Worm (Caenorhabditis elegans) whole organism, L4 larva: ENCODE measurements around the gene gly-3.

ENCODE experiments used
- F26F4.8 ChIP-seq: fragments of 200-800 bp; sonication (Bioruptor generic); conservative IDR thresholded peaks from 2 replicates; pipeline ENCODE4 v1.3.6; 2022; ENCODE audit warnings: missing genetic modification characterization, missing compliant biosample characterization
- F49E8.2 ChIP-seq: sonication (generic microtip); optimal IDR thresholded peaks from 2 replicates; lab custom pipeline; 2016; ENCODE audit warnings: missing compliant biosample characterization, mild to moderate bottlenecking, missing genetic modification characterization, borderline replicate concordance
- T20F7.1 ChIP-seq: fragments of 200-800 bp; sonication (Bioruptor generic); optimal IDR thresholded peaks from 2 replicates; lab custom pipeline; 2018; ENCODE audit warnings: mild to moderate bottlenecking, missing genetic modification characterization, missing compliant biosample characterization
- Y48G9A.11 ChIP-seq: fragments of 200-800 bp; sonication (Bioruptor generic); IDR thresholded peaks from 2 replicates; pipeline ENCODE4 v1.3.6; 2022; ENCODE audit warnings: missing genetic modification reagents, missing genetic modification characterization, missing compliant biosample characterization
- Y5F2A.4 ChIP-seq: fragments of 200-800 bp; sonication (Bioruptor generic); optimal IDR thresholded peaks from 2 replicates; lab custom pipeline; 2018; ENCODE audit warnings: mild to moderate bottlenecking, missing genetic modification characterization, missing compliant biosample characterization
- Y75B8A.6 ChIP-seq: fragments of 200-800 bp; sonication (Bioruptor generic); IDR thresholded peaks from 2 replicates; pipeline ENCODE4 v1.3.6; 2022; ENCODE audit warnings: missing genetic modification reagents, missing genetic modification characterization, missing compliant biosample characterization
- arid-1 ChIP-seq: fragments of 200-800 bp; sonication (Bioruptor generic); conservative IDR thresholded peaks from 2 replicates; pipeline ENCODE4 v1.3.6; 2022; ENCODE audit warnings: missing genetic modification reagents, missing genetic modification characterization, missing compliant biosample characterization
- attf-4 ChIP-seq: sonication (generic microtip); optimal IDR thresholded peaks from 3 replicates; lab custom pipeline; 2017; ENCODE audit warnings: missing biosample characterization, missing genetic modification characterization
- ceh-28 ChIP-seq: fragments of 150-350 bp; optimal IDR thresholded peaks from 2 replicates; lab custom pipeline; 2014; ENCODE audit warnings: missing biosample characterization, missing genetic modification reagents, missing genetic modification characterization
- ceh-32 ChIP-seq: sonication (generic microtip); optimal IDR thresholded peaks from 2 replicates; lab custom pipeline; 2016; ENCODE audit warnings: mild to moderate bottlenecking, missing genetic modification characterization, missing compliant biosample characterization; ENCODE audit not compliant: poor library complexity
- ceh-82 ChIP-seq: sonication (generic microtip); optimal IDR thresholded peaks from 2 replicates; lab custom pipeline; 2017; ENCODE audit warnings: missing biosample characterization, missing genetic modification characterization
- daf-12 ChIP-seq: fragments of 150-350 bp; optimal IDR thresholded peaks from 2 replicates; lab custom pipeline; 2014; ENCODE audit warnings: missing biosample characterization, missing genetic modification reagents, missing genetic modification characterization
- daf-8 ChIP-seq: fragments of 200-800 bp; sonication (Bioruptor generic); IDR thresholded peaks from 2 replicates; pipeline ENCODE4 v1.3.6; 2022; ENCODE audit warnings: missing genetic modification characterization, missing compliant biosample characterization
- dmd-8 ChIP-seq: fragments of 200-800 bp; sonication (Bioruptor generic); IDR thresholded peaks from 2 replicates; pipeline ENCODE4 v1.3.6; 2022; ENCODE audit warnings: missing genetic modification characterization, missing compliant biosample characterization
- dmd-9 ChIP-seq: fragments of 200-800 bp; sonication (Bioruptor generic); IDR thresholded peaks from 2 replicates; pipeline ENCODE4 v1.3.6; 2022; ENCODE audit warnings: missing genetic modification reagents, missing genetic modification characterization, missing compliant biosample characterization
- dpl-1 ChIP-seq: fragments of 150-350 bp; optimal IDR thresholded peaks from 2 replicates; lab custom pipeline; 2014; ENCODE audit warnings: missing biosample characterization, missing genetic modification reagents, missing genetic modification characterization
- duxl-1 ChIP-seq: sonication (generic microtip); optimal IDR thresholded peaks from 2 replicates; lab custom pipeline; 2016; ENCODE audit warnings: mild to moderate bottlenecking, missing genetic modification characterization, moderate library complexity, missing compliant biosample characterization; ENCODE audit not compliant: poor library complexity
- dve-1 ChIP-seq: sonication (generic microtip); optimal IDR thresholded peaks from 2 replicates; lab custom pipeline; 2017; ENCODE audit warnings: antibody characterized with exemption, mild to moderate bottlenecking, missing genetic modification characterization, missing compliant biosample characterization; ENCODE audit not compliant: insufficient read depth
- fos-1 ChIP-seq: fragments of 150-350 bp; optimal IDR thresholded peaks from 2 replicates; lab custom pipeline; 2014; ENCODE audit warnings: missing biosample characterization, missing genetic modification characterization
- gei-8 ChIP-seq: fragments of 200-800 bp; sonication (Bioruptor generic); optimal IDR thresholded peaks from 2 replicates; lab custom pipeline; 2018; ENCODE audit warnings: mild to moderate bottlenecking, missing genetic modification characterization, missing compliant biosample characterization
- hlh-11 ChIP-seq: fragments of 200-800 bp; sonication (Bioruptor generic); optimal IDR thresholded peaks from 2 replicates; lab custom pipeline; 2018; ENCODE audit warnings: mild to moderate bottlenecking, missing genetic modification characterization, missing compliant biosample characterization
- hlh-30 ChIP-seq: sonication (generic microtip); optimal IDR thresholded peaks from 2 replicates; lab custom pipeline; 2017; ENCODE audit warnings: antibody characterized with exemption, mild to moderate bottlenecking, missing genetic modification characterization, missing compliant biosample characterization; ENCODE audit not compliant: insufficient read depth
- hmg-1.1 ChIP-seq: fragments of 200-800 bp; sonication (Bioruptor generic); IDR thresholded peaks from 2 replicates; pipeline ENCODE4 v1.3.6; 2022; ENCODE audit warnings: missing genetic modification reagents, missing genetic modification characterization, missing compliant biosample characterization
- jun-1 ChIP-seq: fragments of 150-350 bp; optimal IDR thresholded peaks from 2 replicates; lab custom pipeline; 2014; ENCODE audit warnings: missing biosample characterization, missing genetic modification reagents, missing genetic modification characterization
- lin-38 ChIP-seq: fragments of 200-800 bp; sonication (Bioruptor generic); IDR thresholded peaks from 2 replicates; pipeline ENCODE4 v1.3.6; 2022; ENCODE audit warnings: missing genetic modification reagents, missing genetic modification characterization, missing compliant biosample characterization
- lir-3 ChIP-seq: sonication (generic microtip); optimal IDR thresholded peaks from 2 replicates; lab custom pipeline; 2016; ENCODE audit warnings: mild to moderate bottlenecking, missing genetic modification characterization, missing compliant biosample characterization
- lsy-2 ChIP-seq, 2 experiments: fragments of 150-350 bp in 1 of 2; sonication (generic microtip) in 1 of 2; optimal IDR thresholded peaks; 2 replicates each; lab custom pipeline; 2014 to 2017; ENCODE audit warnings: missing biosample characterization in 2 of 2, missing genetic modification characterization in 2 of 2
- madf-9 ChIP-seq: fragments of 200-800 bp; sonication (Bioruptor generic); conservative IDR thresholded peaks from 2 replicates; pipeline ENCODE4 v1.3.6; 2022; ENCODE audit warnings: missing genetic modification reagents, missing genetic modification characterization, missing compliant biosample characterization
- mep-1 ChIP-seq: fragments of 150-350 bp; sonication (generic microtip); optimal IDR thresholded peaks from 3 replicates; lab custom pipeline; 2014; ENCODE audit warnings: missing biosample characterization, missing genetic modification characterization
- mxl-2 ChIP-seq: fragments of 200-800 bp; sonication (Bioruptor generic); conservative IDR thresholded peaks from 2 replicates; pipeline ENCODE4 v1.3.6; 2022; ENCODE audit warnings: missing genetic modification reagents, missing genetic modification characterization, missing compliant biosample characterization
- mxl-3 ChIP-seq: fragments of 200-800 bp; sonication (Bioruptor generic); optimal IDR thresholded peaks from 2 replicates; lab custom pipeline; 2018; ENCODE audit warnings: mild to moderate bottlenecking, missing genetic modification characterization, missing compliant biosample characterization
- nhr-102 ChIP-seq: sonication (generic microtip); optimal IDR thresholded peaks from 2 replicates; lab custom pipeline; 2016; ENCODE audit warnings: mild to moderate bottlenecking, missing genetic modification characterization, moderate library complexity, missing compliant biosample characterization
- nhr-11 ChIP-seq: fragments of 150-350 bp; optimal IDR thresholded peaks from 2 replicates; lab custom pipeline; 2014; ENCODE audit warnings: missing biosample characterization, missing genetic modification characterization
- nhr-25 ChIP-seq: sonication (generic microtip); optimal IDR thresholded peaks from 2 replicates; lab custom pipeline; 2017; ENCODE audit warnings: missing genetic modification characterization, mild to moderate bottlenecking, missing compliant biosample characterization, antibody characterized with exemption, moderate library complexity, borderline replicate concordance; ENCODE audit not compliant: insufficient read depth
- nhr-48 ChIP-seq: sonication (generic microtip); optimal IDR thresholded peaks from 2 replicates; lab custom pipeline; 2016; ENCODE audit warnings: mild to moderate bottlenecking, missing genetic modification characterization, missing compliant biosample characterization
- nhr-6 ChIP-seq: fragments of 150-350 bp; optimal IDR thresholded peaks from 2 replicates; lab custom pipeline; 2014; ENCODE audit warnings: missing biosample characterization, missing genetic modification characterization
- nhr-76 ChIP-seq: fragments of 150-350 bp; optimal IDR thresholded peaks from 2 replicates; lab custom pipeline; 2014; ENCODE audit warnings: missing biosample characterization, missing genetic modification characterization
- pha-4 ChIP-seq, 2 experiments: fragments of 150-350 bp in 1 of 2; fragments of 200-800 bp in 1 of 2; sonication (Bioruptor generic) in 1 of 2; IDR thresholded peaks in 1 of 2; optimal IDR thresholded peaks in 1 of 2; 2 replicates each; pipeline versions ENCODE4 v1.3.6 to Lab custom; 2014 to 2022; ENCODE audit warnings: missing genetic modification characterization in 2 of 2, missing genetic modification reagents in 2 of 2, missing biosample characterization in 1 of 2, missing compliant biosample characterization in 1 of 2
- rbr-2 ChIP-seq: sonication (generic microtip); optimal IDR thresholded peaks from 2 replicates; lab custom pipeline; 2016; ENCODE audit warnings: missing genotype, missing genetic modification characterization, missing compliant biosample characterization
- set-16 ChIP-seq: fragments of 200-800 bp; sonication (Bioruptor generic); IDR thresholded peaks from 2 replicates; pipeline ENCODE4 v1.3.6; 2022; ENCODE audit warnings: missing genetic modification reagents, missing genetic modification characterization, missing compliant biosample characterization
- snpc-1.2 ChIP-seq: fragments of 200-800 bp; sonication (Bioruptor generic); IDR thresholded peaks from 2 replicates; pipeline ENCODE4 v1.3.6; 2022; ENCODE audit warnings: missing genetic modification reagents, missing genetic modification characterization, missing compliant biosample characterization
- snpc-4 ChIP-seq: fragments of 150-350 bp; optimal IDR thresholded peaks from 2 replicates; lab custom pipeline; 2014; ENCODE audit warnings: missing biosample characterization, missing genetic modification characterization
- spr-1 ChIP-seq: sonication (generic microtip); optimal IDR thresholded peaks from 2 replicates; lab custom pipeline; 2016; ENCODE audit warnings: mild to moderate bottlenecking, missing genetic modification characterization, missing compliant biosample characterization
- tra-1 ChIP-seq: fragments of 200-800 bp; sonication (Bioruptor generic); IDR thresholded peaks from 2 replicates; pipeline ENCODE4 v1.3.6; 2022; ENCODE audit warnings: missing genetic modification reagents, missing genetic modification characterization, missing compliant biosample characterization
- unc-39 ChIP-seq: sonication (generic microtip); optimal IDR thresholded peaks from 2 replicates; lab custom pipeline; 2017; ENCODE audit warnings: missing biosample characterization, missing genetic modification characterization
- unc-62 ChIP-seq, 3 experiments: fragments of 150-350 bp in 1 of 3; sonication (generic microtip); optimal IDR thresholded peaks in 2 of 3; peaks in 1 of 3; 1 replicate in 1 of 3; 2 replicates in 2 of 3; lab custom pipeline; 2014 to 2017; ENCODE audit warnings: missing biosample characterization in 3 of 3, missing genetic modification characterization in 3 of 3, missing genetic modification reagents in 3 of 3, missing genotype in 1 of 3
- vab-7 ChIP-seq: fragments of 200-800 bp; sonication (Bioruptor generic); IDR thresholded peaks from 2 replicates; pipeline ENCODE4 v1.3.6; 2022; ENCODE audit warnings: missing genetic modification reagents, missing genetic modification characterization, missing compliant biosample characterization
- zag-1 ChIP-seq: fragments of 150-350 bp; optimal IDR thresholded peaks from 2 replicates; lab custom pipeline; 2014; ENCODE audit warnings: missing biosample characterization, missing genetic modification characterization
- zfp-3 ChIP-seq: fragments of 200-800 bp; sonication (Bioruptor generic); conservative IDR thresholded peaks from 2 replicates; pipeline ENCODE4 v1.3.6; 2022; ENCODE audit warnings: missing genetic modification reagents, missing genetic modification characterization, missing compliant biosample characterization
- ztf-7 ChIP-seq: fragments of 150-350 bp; optimal IDR thresholded peaks from 2 replicates; lab custom pipeline; 2014; ENCODE audit warnings: missing biosample characterization, missing genetic modification characterization

gly-3 gene

DNA sequence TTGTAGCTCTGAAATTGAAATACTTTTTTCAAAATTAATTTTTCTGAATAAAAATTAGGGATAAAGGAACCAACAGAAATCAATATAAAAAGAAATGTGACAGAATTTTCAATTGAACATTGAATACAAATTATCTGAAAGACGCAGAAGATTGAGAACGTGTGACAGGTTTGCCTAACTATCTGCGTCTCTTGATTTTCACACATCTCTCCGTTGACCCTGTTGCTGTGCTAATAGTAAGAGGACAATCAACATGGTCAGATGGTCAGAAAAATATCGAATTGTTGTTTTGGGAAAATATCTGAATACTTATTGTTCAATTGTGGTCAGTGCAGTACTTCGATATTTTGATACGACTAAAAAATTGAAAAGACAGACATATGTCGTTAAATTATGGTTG is 5.9 kb downstream of the gly-3 start, which contains the start of gene ZK688.7 (continued):
- TF ChIP-seq nhr-48 (no peak), zag-1 (tag; lab: Kevin White, UChicago) (no peak), lir-3 (tag; lab: Kevin White, UChicago) (no peak), nhr-6 (tag; lab: Kevin White, UChicago) (no peak), attf-4 (tag; lab: Kevin White, UChicago) (no peak), tra-1 (GFP tag; lab: Robert Waterston, UW) (no peak), Y5F2A.4 (no peak), ceh-32 (tag; lab: Kevin White, UChicago) (no peak), dmd-9 (GFP tag; lab: Robert Waterston, UW) (no peak), dve-1 (tag; lab: Kevin White, UChicago) (peak; percentile 60), F26F4.8 (no peak), zfp-3 (GFP tag; lab: Robert Waterston, UW) (no peak), hlh-11 (tag; lab: Kevin White, UChicago) (peak; percentile 56), lin-38 (GFP tag; lab: Robert Waterston, UW) (no peak), nhr-11 (tag; lab: Kevin White, UChicago) (no peak), ceh-28 (tag; lab: Kevin White, UChicago) (no peak), hlh-30 (tag; lab: Kevin White, UChicago) (peak; percentile 86), gei-8 (GFP tag; lab: Kevin White, UChicago) (no peak), hmg-1.1 (no peak), daf-12 (tag; lab: Kevin White, UChicago) (no peak), snpc-1.2 (no peak), nhr-76 (no peak), snpc-4 (tag; lab: Kevin White, UChicago) (no peak), arid-1 (GFP tag; lab: Robert Waterston, UW) (no peak), T20F7.1 (peak; percentile 2), spr-1 (tag; lab: Kevin White, UChicago) (no peak), unc-39 (tag; lab: Kevin White, UChicago) (no peak), vab-7 (GFP tag; lab: Robert Waterston, UW) (no peak), dpl-1 (GFP tag; lab: Kevin White, UChicago) (no peak), F49E8.2 (tag; lab: Kevin White, UChicago) (no peak), pha-4 (GFP tag; IDR thresholded peaks at IDR 0.05; lab: Robert Waterston, UW) (no peak), pha-4 (tag; optimal IDR thresholded peaks at IDR 0.05; lab: Kevin White, UChicago) (no peak), dmd-8 (GFP tag; lab: Robert Waterston, UW) (no peak), fos-1 (no peak), ztf-7 (tag; lab: Kevin White, UChicago) (no peak), nhr-25 (tag; lab: Kevin White, UChicago) (no peak), nhr-102 (no peak), daf-8 (GFP tag; lab: Robert Waterston, UW) (no peak), mep-1 (tag; lab: Kevin White, UChicago) (no peak), mxl-2 (GFP tag; lab: Robert Waterston, UW) (no peak), set-16 (no peak), unc-62 (GFP tag; optimal IDR thresholded peaks at IDR 0.05 in 1 of 2; lab: Kevin White, UChicago) (peak in 1 of 2 experiments; percentile 87), unc-62 (tag; optimal IDR thresholded peaks at IDR 0.05; lab: Kevin White, UChicago) (no peak), duxl-1 (no peak), Y48G9A.11 (GFP tag; lab: Robert Waterston, UW) (no peak), rbr-2 (no peak), jun-1 (tag; lab: Kevin White, UChicago) (no peak), mxl-3 (GFP tag; lab: Kevin White, UChicago) (peak; percentile 31), Y75B8A.6 (GFP tag; lab: Robert Waterston, UW) (no peak), lsy-2 (tag; optimal IDR thresholded peaks at IDR 0.05; lab: Kevin White, UChicago) (peak in 1 of 2 experiments; percentile 29), ceh-82 (tag; lab: Kevin White, UChicago) (no peak), madf-9 (GFP tag; lab: Robert Waterston, UW) (no peak)
